Worm (Caenorhabditis elegans): ENCODE results near the gene C01G10.10.

The C01G10.10 gene

DNA sequence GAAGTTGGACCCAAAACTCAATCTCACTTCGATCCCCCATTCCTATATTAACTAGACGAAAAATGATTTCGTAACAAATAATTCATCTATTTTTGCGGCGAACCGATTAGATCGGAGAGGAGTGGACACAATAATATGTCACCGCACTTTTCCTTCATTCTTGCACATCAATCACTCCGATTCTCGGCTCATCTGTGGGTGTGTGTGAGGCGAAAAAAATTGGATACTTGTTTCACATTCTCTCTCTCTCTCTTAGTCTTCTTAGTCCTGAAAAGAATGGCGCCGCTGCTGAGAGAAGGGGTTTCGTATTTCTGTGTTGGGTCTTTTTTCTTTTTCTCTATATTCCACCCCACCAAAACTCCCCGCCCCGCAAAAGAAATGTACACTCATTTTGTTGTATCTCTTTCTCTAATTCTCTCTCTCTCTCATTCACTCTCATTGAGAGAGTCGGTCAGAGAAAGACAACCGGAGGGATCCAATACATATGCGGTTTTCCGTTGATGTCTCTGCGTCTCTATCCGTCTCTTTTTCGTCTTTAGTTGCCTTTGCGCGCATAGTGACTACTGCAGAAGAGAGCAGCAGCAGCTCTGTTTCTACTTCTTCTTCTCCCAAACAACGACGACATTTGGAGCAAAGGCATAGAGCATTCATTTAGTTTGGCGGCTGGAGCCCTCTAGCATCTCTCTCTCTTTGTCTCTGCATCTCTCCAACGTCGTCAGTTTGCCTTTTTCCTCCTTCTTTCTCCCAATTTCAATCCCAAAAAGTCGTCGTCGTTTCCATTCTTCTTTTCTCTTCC lies 11.0 kb downstream of the C01G10.10 start, which contains the start of gene unc-76 (continued):
- TF ChIP-seq tbx-2 (tag; optimal IDR thresholded peaks at IDR 0.05) (peak; percentile 74), sea-2 (GFP tag; optimal IDR thresholded peaks at IDR 0.05) (peak; percentile 2), skn-1 (tag; optimal IDR thresholded peaks at IDR 0.05) (no peak), nhr-25 (tag; optimal IDR thresholded peaks at IDR 0.05) (no peak), ceh-16 (tag; optimal IDR thresholded peaks at IDR 0.05) (no peak)

DNA sequence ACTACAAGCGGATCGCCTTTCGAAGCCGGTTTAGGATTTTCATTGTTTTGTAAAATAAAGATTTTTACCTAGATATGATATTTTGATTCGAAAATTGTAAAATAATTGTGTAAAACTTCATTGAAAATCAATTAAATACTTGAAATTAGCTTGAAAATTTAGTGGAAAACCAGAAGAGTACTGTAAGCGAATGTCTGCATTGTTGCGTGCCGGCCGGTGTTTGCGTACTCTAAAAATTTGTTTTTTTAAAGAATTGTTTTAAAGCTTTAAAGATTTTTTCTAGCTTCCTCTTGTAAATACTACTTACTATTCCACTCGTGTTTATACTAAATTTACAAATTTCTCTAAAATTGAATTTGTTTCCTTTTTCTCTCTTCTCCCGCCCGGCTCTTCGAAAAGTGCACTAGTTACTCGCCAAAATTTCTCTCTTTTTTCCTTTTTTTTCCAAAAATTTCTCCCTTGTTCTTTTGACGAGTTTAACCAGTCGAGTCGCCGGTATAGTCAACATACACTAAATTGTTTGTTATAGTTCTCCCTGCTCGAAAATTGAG lies 12.7 kb downstream of the C01G10.10 start:
- no peak for TF ChIP-seq ama-1 (optimal IDR thresholded peaks at IDR 0.05)
- peak; percentile 52 for TF ChIP-seq fkh-10 (GFP tag; optimal IDR thresholded peaks at IDR 0.05)

DNA sequence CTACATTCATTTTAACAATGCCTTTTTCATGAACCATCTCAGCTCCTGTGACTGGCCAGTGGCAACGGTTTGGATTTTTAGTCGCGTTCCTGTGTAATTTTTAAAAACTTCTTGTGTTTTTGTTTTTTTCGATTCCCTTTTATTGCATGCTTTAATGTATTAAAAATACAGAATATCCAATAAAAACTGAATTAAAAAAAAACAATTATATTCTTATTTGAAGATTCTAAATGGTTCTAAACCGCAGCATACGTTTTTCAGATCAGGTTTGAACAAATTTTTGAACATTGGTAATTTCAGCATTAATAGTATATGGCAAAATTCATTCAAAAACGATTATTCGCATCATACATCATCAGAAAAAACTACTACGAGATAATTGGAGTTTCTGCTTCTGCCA lies 13.9 kb downstream of the C01G10.10 start, which contains the start of gene dnj-3:
Gene dnj-3, plus strand, starts transcription at position 301 of the 400 bp plus-strand sequence.
- TF ChIP-seq ceh-82 (tag; optimal IDR thresholded peaks at IDR 0.05) (no peak), egl-5 (tag; optimal IDR thresholded peaks at IDR 0.05) (no peak), nhr-77 (tag; optimal IDR thresholded peaks at IDR 0.05) (no peak), ceh-16 (tag; optimal IDR thresholded peaks at IDR 0.05) (no peak), mdl-1 (tag; optimal IDR thresholded peaks at IDR 0.05) (no peak)

- TF ChIP-seq nhr-11 (tag; optimal IDR thresholded peaks at IDR 0.05): no peak
- no peak for TF ChIP-seq aly-2 (tag; optimal IDR thresholded peaks at IDR 0.05)
- no peak for TF ChIP-seq ama-1 (optimal IDR thresholded peaks at IDR 0.05)
- no peak for TF ChIP-seq tbx-2 (tag; optimal IDR thresholded peaks at IDR 0.05)
- TF ChIP-seq lin-39 (tag; optimal IDR thresholded peaks at IDR 0.05): no peak
- no peak for TF ChIP-seq hmg-11 (tag; optimal IDR thresholded peaks at IDR 0.05)
- no peak for TF ChIP-seq ceh-16 (tag; optimal IDR thresholded peaks at IDR 0.05)
- TF ChIP-seq nhr-43 (tag; optimal IDR thresholded peaks at IDR 0.05; ENCODE audit: poor library complexity, severe bottlenecking): no peak
- TF ChIP-seq ztf-11 (tag; optimal IDR thresholded peaks at IDR 0.05): no peak
- no peak for TF ChIP-seq nhr-67 (tag; optimal IDR thresholded peaks at IDR 0.05)
- TF ChIP-seq egl-27 (tag; optimal IDR thresholded peaks at IDR 0.05): no peak
- no peak for TF ChIP-seq mdl-1 (tag; optimal IDR thresholded peaks at IDR 0.05)
- TF ChIP-seq egl-5 (tag; optimal IDR thresholded peaks at IDR 0.05): no peak
- no peak for TF ChIP-seq ZK546.5 (tag; optimal IDR thresholded peaks at IDR 0.05)
- TF ChIP-seq daf-12 (tag; optimal IDR thresholded peaks at IDR 0.05): no peak
- TF ChIP-seq nhr-76 (tag; optimal IDR thresholded peaks at IDR 0.05): no peak
- TF ChIP-seq ztf-4 (tag; optimal IDR thresholded peaks at IDR 0.05): no peak
- TF ChIP-seq nhr-25 (tag; optimal IDR thresholded peaks at IDR 0.05): no peak
Measured at ce11 chrV:15067165-15067564, 15.1 kb downstream of the C01G10.10 start, which contains the start of gene C25D7.10. Gene C25D7.10 (plus strand): TSS chrV:15067465.

- no peak for TF ChIP-seq eor-1 (tag; optimal IDR thresholded peaks at IDR 0.05)
- no peak for TF ChIP-seq nhr-77 (tag; optimal IDR thresholded peaks at IDR 0.05)
- no peak for TF ChIP-seq mml-1 (tag; optimal IDR thresholded peaks at IDR 0.05)
- TF ChIP-seq unc-39 (tag; optimal IDR thresholded peaks at IDR 0.05): no peak
- no peak for TF ChIP-seq nhr-25 (tag; optimal IDR thresholded peaks at IDR 0.05)
- no peak for TF ChIP-seq egl-5 (tag; optimal IDR thresholded peaks at IDR 0.05)
- TF ChIP-seq ceh-28 (tag; optimal IDR thresholded peaks at IDR 0.05): no peak
- TF ChIP-seq nhr-12 (tag; optimal IDR thresholded peaks at IDR 0.05): no peak
- TF ChIP-seq R02D3.7 (tag; optimal IDR thresholded peaks at IDR 0.05): no peak
- no peak for TF ChIP-seq ZK546.5 (tag; optimal IDR thresholded peaks at IDR 0.05)
- TF ChIP-seq elt-3 (tag; optimal IDR thresholded peaks at IDR 0.05): no peak
- no peak for TF ChIP-seq elt-1 (tag; optimal IDR thresholded peaks at IDR 0.05)
- no peak for TF ChIP-seq fos-1 (tag; optimal IDR thresholded peaks at IDR 0.05)
- TF ChIP-seq lsy-12 (tag; optimal IDR thresholded peaks at IDR 0.05): no peak
- TF ChIP-seq pqm-1 (tag; optimal IDR thresholded peaks at IDR 0.05): no peak
- no peak for TF ChIP-seq ama-1 (optimal IDR thresholded peaks at IDR 0.05)
Measured at ce11 chrV:15065837-15066348, 16.3 kb downstream of the C01G10.10 start, which contains the start of gene otub-1. Gene otub-1 (plus strand): TSS chrV:15066298.
